Worm (Caenorhabditis elegans) whole organism, L2 larva: Measurements from ENCODE around the gene Y39A1A.27.

Experiments used
- C34F6.9 ChIP-seq: fragments of 150-350 bp; optimal IDR thresholded peaks from 2 replicates; lab custom pipeline; 2014; ENCODE audit warnings: missing biosample characterization, missing genetic modification characterization
- F13H6.1 ChIP-seq: sonication (generic microtip); optimal IDR thresholded peaks from 2 replicates; lab custom pipeline; 2016; ENCODE audit warnings: missing genetic modification characterization, missing compliant biosample characterization
- R02D3.7 ChIP-seq: fragments of 150-350 bp; optimal IDR thresholded peaks from 2 replicates; lab custom pipeline; 2014; ENCODE audit warnings: missing biosample characterization, missing genetic modification characterization
- Y55F3AM.14 ChIP-seq: fragments of 200-800 bp; sonication (Bioruptor generic); optimal IDR thresholded peaks from 2 replicates; lab custom pipeline; 2018; ENCODE audit warnings: mild to moderate bottlenecking, missing genetic modification characterization, missing compliant biosample characterization
- aly-2 ChIP-seq: fragments of 150-350 bp; optimal IDR thresholded peaks from 2 replicates; lab custom pipeline; 2014; ENCODE audit warnings: missing biosample characterization, missing genetic modification characterization
- ama-1 ChIP-seq: fragments of 150-350 bp; optimal IDR thresholded peaks from 2 replicates; lab custom pipeline; 2018; ENCODE audit warnings: inconsistent platforms
- blmp-1 ChIP-seq: sonication (generic microtip); optimal IDR thresholded peaks from 2 replicates; lab custom pipeline; 2017; ENCODE audit warnings: missing genetic modification characterization, mild to moderate bottlenecking, missing compliant biosample characterization, antibody characterized with exemption, moderate library complexity; ENCODE audit not compliant: insufficient read depth
- ceh-16 ChIP-seq: fragments of 150-350 bp; optimal IDR thresholded peaks from 2 replicates; lab custom pipeline; 2014; ENCODE audit warnings: missing biosample characterization, missing genetic modification characterization
- ceh-82 ChIP-seq: fragments of 150-350 bp; optimal IDR thresholded peaks from 2 replicates; lab custom pipeline; 2014; ENCODE audit warnings: missing biosample characterization, missing genetic modification characterization
- crh-2 ChIP-seq: sonication (generic microtip); optimal IDR thresholded peaks from 2 replicates; lab custom pipeline; 2017; ENCODE audit warnings: missing biosample characterization, missing genetic modification characterization
- dmd-4 ChIP-seq: sonication (generic microtip); optimal IDR thresholded peaks from 2 replicates; lab custom pipeline; 2017; ENCODE audit warnings: missing biosample characterization, missing genetic modification characterization
- egl-27 ChIP-seq: sonication (generic microtip); optimal IDR thresholded peaks from 3 replicates; lab custom pipeline; 2017; ENCODE audit warnings: missing biosample characterization, missing genetic modification reagents, missing genetic modification characterization
- elt-1 ChIP-seq: fragments of 150-350 bp; optimal IDR thresholded peaks from 2 replicates; lab custom pipeline; 2014; ENCODE audit warnings: missing biosample characterization, missing genetic modification characterization
- elt-3 ChIP-seq: sonication (generic microtip); optimal IDR thresholded peaks from 2 replicates; lab custom pipeline; 2017; ENCODE audit warnings: missing biosample characterization, missing genetic modification characterization
- fos-1 ChIP-seq: fragments of 150-350 bp; optimal IDR thresholded peaks from 2 replicates; lab custom pipeline; 2014; ENCODE audit warnings: missing biosample characterization, missing genetic modification characterization
- gmeb-1 ChIP-seq: fragments of 150-350 bp; optimal IDR thresholded peaks from 2 replicates; lab custom pipeline; 2014; ENCODE audit warnings: missing biosample characterization, missing genetic modification characterization
- lin-11 ChIP-seq: fragments of 150-350 bp; sonication (generic microtip); optimal IDR thresholded peaks from 2 replicates; lab custom pipeline; 2014; ENCODE audit warnings: missing biosample characterization, missing genetic modification characterization, inconsistent platforms, mixed read lengths
- lin-13 ChIP-seq: fragments of 150-350 bp; optimal IDR thresholded peaks from 2 replicates; lab custom pipeline; 2014; ENCODE audit warnings: missing biosample characterization, missing genetic modification reagents, missing genetic modification characterization
- lin-39 ChIP-seq: fragments of 150-350 bp; optimal IDR thresholded peaks from 2 replicates; lab custom pipeline; 2014; ENCODE audit warnings: missing biosample characterization, missing genetic modification reagents, missing genetic modification characterization
- lsy-2 ChIP-seq, 2 experiments: fragments of 150-350 bp in 1 of 2; sonication (generic microtip) in 1 of 2; optimal IDR thresholded peaks; 2 replicates each; lab custom pipeline; 2014 to 2017; ENCODE audit warnings: missing biosample characterization in 2 of 2, missing genetic modification characterization in 2 of 2
- mab-5 ChIP-seq: fragments of 150-350 bp; optimal IDR thresholded peaks from 2 replicates; lab custom pipeline; 2014; ENCODE audit warnings: missing biosample characterization, missing genetic modification characterization
- mbf-1 ChIP-seq: sonication (generic microtip); optimal IDR thresholded peaks from 2 replicates; lab custom pipeline; 2017; ENCODE audit warnings: missing biosample characterization, missing genetic modification characterization
- mdl-1 ChIP-seq, 2 experiments: fragments of 150-350 bp in 1 of 2; sonication (generic microtip) in 1 of 2; optimal IDR thresholded peaks; 2 replicates each; lab custom pipeline; 2017; ENCODE audit warnings: missing biosample characterization in 2 of 2, missing genetic modification characterization in 2 of 2
- nhr-10 ChIP-seq: sonication (generic microtip); optimal IDR thresholded peaks from 2 replicates; lab custom pipeline; 2017; ENCODE audit warnings: missing biosample characterization, missing genetic modification characterization
- nhr-11 ChIP-seq: fragments of 150-350 bp; optimal IDR thresholded peaks from 2 replicates; lab custom pipeline; 2014; ENCODE audit warnings: missing biosample characterization, missing genetic modification characterization
- nhr-12 ChIP-seq: fragments of 150-350 bp; optimal IDR thresholded peaks from 2 replicates; lab custom pipeline; 2014; ENCODE audit warnings: missing biosample characterization, missing genetic modification characterization
- nhr-129 ChIP-seq: fragments of 150-350 bp; optimal IDR thresholded peaks from 2 replicates; lab custom pipeline; 2014; ENCODE audit warnings: missing biosample characterization, missing genetic modification characterization
- nhr-23 ChIP-seq: fragments of 150-350 bp; optimal IDR thresholded peaks from 2 replicates; lab custom pipeline; 2014; ENCODE audit warnings: missing biosample characterization, missing genetic modification reagents, missing genetic modification characterization
- nhr-237 ChIP-seq: fragments of 150-350 bp; optimal IDR thresholded peaks from 2 replicates; lab custom pipeline; 2014; ENCODE audit warnings: missing biosample characterization, missing genetic modification characterization
- nhr-25 ChIP-seq: fragments of 150-350 bp; sonication (generic microtip); optimal IDR thresholded peaks from 3 replicates; lab custom pipeline; 2014; ENCODE audit warnings: missing biosample characterization, missing genetic modification characterization
- nhr-6 ChIP-seq: fragments of 150-350 bp; optimal IDR thresholded peaks from 2 replicates; lab custom pipeline; 2014; ENCODE audit warnings: missing biosample characterization, missing genetic modification characterization
- nhr-77 ChIP-seq: fragments of 150-350 bp; optimal IDR thresholded peaks from 2 replicates; lab custom pipeline; 2014; ENCODE audit warnings: missing biosample characterization, missing genetic modification characterization
- peb-1 ChIP-seq: fragments of 150-350 bp; optimal IDR thresholded peaks from 2 replicates; lab custom pipeline; 2014; ENCODE audit warnings: missing biosample characterization, missing genetic modification characterization
- sem-4 ChIP-seq: fragments of 150-350 bp; optimal IDR thresholded peaks from 2 replicates; lab custom pipeline; 2014; ENCODE audit warnings: missing biosample characterization, missing genetic modification reagents, missing genetic modification characterization
- skn-1 ChIP-seq: sonication (generic microtip); optimal IDR thresholded peaks from 2 replicates; lab custom pipeline; 2017; ENCODE audit warnings: missing biosample characterization, missing genetic modification characterization
- sma-3 ChIP-seq: sonication (generic microtip); optimal IDR thresholded peaks from 2 replicates; lab custom pipeline; 2016; ENCODE audit warnings: missing genetic modification reagents, missing genetic modification characterization, missing compliant biosample characterization
- sma-9 ChIP-seq, 2 experiments: fragments of 150-350 bp in 1 of 2; sonication (generic microtip) in 1 of 2; optimal IDR thresholded peaks; 2 replicates each; lab custom pipeline; 2014 to 2016; ENCODE audit warnings: missing genetic modification characterization in 2 of 2, mild to moderate bottlenecking in 1 of 2, missing biosample characterization in 1 of 2, missing compliant biosample characterization in 1 of 2, missing genetic modification reagents in 1 of 2, moderate library complexity in 1 of 2
- snpc-4 ChIP-seq: fragments of 150-350 bp; optimal IDR thresholded peaks from 2 replicates; lab custom pipeline; 2014; ENCODE audit warnings: missing biosample characterization, missing genetic modification characterization
- unc-39 ChIP-seq: fragments of 150-350 bp; optimal IDR thresholded peaks from 2 replicates; lab custom pipeline; 2014; ENCODE audit warnings: missing biosample characterization, missing genetic modification characterization
- unc-55 ChIP-seq: fragments of 150-350 bp; sonication (generic microtip); optimal IDR thresholded peaks from 3 replicates; lab custom pipeline; 2014; ENCODE audit warnings: missing biosample characterization, missing genetic modification reagents, missing genetic modification characterization
- unc-62 ChIP-seq: fragments of 150-350 bp; optimal IDR thresholded peaks from 2 replicates; lab custom pipeline; 2014; ENCODE audit warnings: missing biosample characterization, missing genetic modification reagents, missing genetic modification characterization
- zag-1 ChIP-seq: fragments of 150-350 bp; optimal IDR thresholded peaks from 2 replicates; lab custom pipeline; 2014; ENCODE audit warnings: missing biosample characterization, missing genetic modification characterization
- ztf-11 ChIP-seq: sonication (generic microtip); optimal IDR thresholded peaks from 2 replicates; lab custom pipeline; 2017; ENCODE audit warnings: missing biosample characterization, missing genetic modification characterization
- ztf-4 ChIP-seq: fragments of 150-350 bp; optimal IDR thresholded peaks from 2 replicates; lab custom pipeline; 2014; ENCODE audit warnings: missing biosample characterization, missing genetic modification characterization

Y39A1A.27 gene

ce11 chrIII:10632590-10633402 is 6.0 kb upstream of the Y39A1A.27 start, which contains the start of gene Y39A1A.10:
Gene Y39A1A.10 (plus strand): TSS chrIII:10632728.
- TF ChIP-seq lsy-2 (tag; optimal IDR thresholded peaks at IDR 0.05; lab: Kevin White, UChicago) (peak in 1 of 2 experiments; percentile 54), C34F6.9 (peak; percentile 48), crh-2 (tag; lab: Kevin White, UChicago) (peak; percentile 28), mdl-1 (tag; optimal IDR thresholded peaks at IDR 0.05; lab: Kevin White, UChicago) (peak in 1 of 2 experiments; percentile 77), fos-1 (tag; lab: Kevin White, UChicago) (peak; percentile 28), snpc-4 (tag; lab: Kevin White, UChicago) (no peak), lin-13 (GFP tag; lab: Kevin White, UChicago) (no peak), zag-1 (tag; lab: Kevin White, UChicago) (no peak), sma-3 (GFP tag; lab: Kevin White, UChicago) (no peak), nhr-25 (tag; lab: Kevin White, UChicago) (peak; percentile 44), lin-39 (tag; lab: Kevin White, UChicago) (no peak), F13H6.1 (tag; lab: Kevin White, UChicago) (peak; percentile 44), nhr-129 (tag; lab: Kevin White, UChicago) (peak; percentile 12), sma-9 (GFP tag; optimal IDR thresholded peaks at IDR 0.05; lab: Kevin White, UChicago) (peak; percentile 61), sma-9 (tag; optimal IDR thresholded peaks at IDR 0.05; lab: Kevin White, UChicago) (no peak), lin-11 (tag; lab: Kevin White, UChicago) (peak; percentile 25)

- TF ChIP-seq R02D3.7 (tag; lab: Kevin White, UChicago) (no peak), nhr-77 (no peak), nhr-129 (tag; lab: Kevin White, UChicago) (no peak), lin-39 (tag; lab: Kevin White, UChicago) (no peak), blmp-1 (no peak)
Measured at ce11 chrIII:10633403-10633674, 5.4 kb upstream of the Y39A1A.27 start, which contains the start of gene Y39A1A.9. Gene Y39A1A.9 (minus strand): TSS chrIII:10633501.

- TF ChIP-seq gmeb-1 (tag; lab: Kevin White, UChicago) (peak; percentile 54), Y55F3AM.14 (GFP tag; lab: Kevin White, UChicago) (peak; percentile 93), nhr-12 (tag; lab: Kevin White, UChicago) (no peak), R02D3.7 (tag; lab: Kevin White, UChicago) (no peak), snpc-4 (tag; lab: Kevin White, UChicago) (peak; percentile 67), F13H6.1 (tag; lab: Kevin White, UChicago) (peak; percentile 97), sma-3 (GFP tag; lab: Kevin White, UChicago) (peak; percentile 91), mdl-1 (tag; optimal IDR thresholded peaks at IDR 0.05; lab: Kevin White, UChicago) (peak; percentile 71 to 87), mab-5 (peak; percentile 90), nhr-23 (tag; lab: Kevin White, UChicago) (no peak), sma-9 (GFP tag; optimal IDR thresholded peaks at IDR 0.05; lab: Kevin White, UChicago) (peak; percentile 94), sma-9 (tag; optimal IDR thresholded peaks at IDR 0.05; lab: Kevin White, UChicago) (no peak), nhr-77 (no peak), lsy-2 (tag; optimal IDR thresholded peaks at IDR 0.05; lab: Kevin White, UChicago) (peak; percentile 64 to 88), unc-55 (GFP tag; lab: Kevin White, UChicago) (peak; percentile 96), elt-3 (tag; lab: Kevin White, UChicago) (no peak), mbf-1 (no peak), nhr-11 (tag; lab: Kevin White, UChicago) (no peak), ama-1 (no peak), zag-1 (tag; lab: Kevin White, UChicago) (peak; percentile 93), egl-27 (peak; percentile 89), crh-2 (tag; lab: Kevin White, UChicago) (peak; percentile 86), ztf-11 (tag; lab: Kevin White, UChicago) (no peak), ceh-82 (peak; percentile 83), C34F6.9 (peak; percentile 85), ztf-4 (tag; lab: Kevin White, UChicago) (peak; percentile 72), dmd-4 (tag; lab: Kevin White, UChicago) (no peak), nhr-10 (tag; lab: Kevin White, UChicago) (peak; percentile 4), nhr-25 (tag; lab: Kevin White, UChicago) (peak; percentile 89), ceh-16 (tag; lab: Kevin White, UChicago) (peak; percentile 92), nhr-6 (tag; lab: Kevin White, UChicago) (peak; percentile 54), lin-13 (GFP tag; lab: Kevin White, UChicago) (peak; percentile 86), nhr-237 (tag; lab: Kevin White, UChicago) (no peak), blmp-1 (peak; percentile 57), fos-1 (tag; lab: Kevin White, UChicago) (peak; percentile 73), skn-1 (tag; lab: Kevin White, UChicago) (no peak), aly-2 (no peak), unc-39 (tag; lab: Kevin White, UChicago) (no peak), sem-4 (tag; lab: Kevin White, UChicago) (peak; percentile 87), peb-1 (tag; lab: Kevin White, UChicago) (no peak), unc-62 (GFP tag; lab: Kevin White, UChicago) (peak; percentile 67), lin-11 (tag; lab: Kevin White, UChicago) (peak; percentile 91), elt-1 (tag; lab: Kevin White, UChicago) (no peak), nhr-129 (tag; lab: Kevin White, UChicago) (peak; percentile 86)
Measured at ce11 chrIII:10634034-10634433, 4.7 kb upstream of the Y39A1A.27 start.
